Worm (Caenorhabditis elegans) whole organism, L4/young adult: ENCODE data around the gene sdz-31.

ENCODE experiments used
- W03F9.2 ChIP-seq: fragments of 150-350 bp; optimal IDR thresholded peaks from 2 replicates; lab custom pipeline; 2014; ENCODE audit warnings: missing biosample characterization, missing genetic modification characterization
- dao-5 ChIP-seq: sonication (generic microtip); optimal IDR thresholded peaks from 2 replicates; lab custom pipeline; 2016; ENCODE audit warnings: missing genotype, missing genetic modification characterization, moderate library complexity, missing compliant biosample characterization
- him-1 ChIP-seq: sonication (generic microtip); optimal IDR thresholded peaks from 2 replicates; lab custom pipeline; 2016; ENCODE audit warnings: missing genotype, missing genetic modification reagents, missing genetic modification characterization, missing compliant biosample characterization

Gene sdz-31

DNA sequence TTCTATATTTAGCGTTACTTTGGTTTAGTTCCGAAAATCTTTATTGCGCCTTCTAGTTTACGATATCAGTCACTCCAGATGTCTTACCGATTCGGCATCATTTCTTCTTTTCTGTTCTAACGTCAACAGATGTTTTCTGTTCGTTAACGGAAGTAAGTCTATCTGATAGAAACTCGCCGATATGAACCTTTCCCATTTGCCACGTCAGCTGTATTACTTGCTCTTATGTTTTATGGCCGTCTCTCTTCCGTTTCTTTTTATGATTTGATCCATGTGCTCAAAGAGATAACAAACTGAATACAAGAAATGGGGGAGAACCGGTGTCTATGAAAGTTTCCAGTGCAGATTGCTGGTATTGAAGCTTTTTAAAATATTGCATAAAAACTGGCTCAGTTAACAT, 563 bp upstream of the sdz-31 start, which contains the start of gene srab-26:
Gene srab-26 (minus strand): TSS at position 101 of the 400 bp plus-strand sequence.
- TF ChIP-seq dao-5 (tag; lab: Kevin White, UChicago) (no peak), W03F9.2 (tag; lab: Kevin White, UChicago) (no peak), him-1 (tag; lab: Kevin White, UChicago) (no peak)

DNA sequence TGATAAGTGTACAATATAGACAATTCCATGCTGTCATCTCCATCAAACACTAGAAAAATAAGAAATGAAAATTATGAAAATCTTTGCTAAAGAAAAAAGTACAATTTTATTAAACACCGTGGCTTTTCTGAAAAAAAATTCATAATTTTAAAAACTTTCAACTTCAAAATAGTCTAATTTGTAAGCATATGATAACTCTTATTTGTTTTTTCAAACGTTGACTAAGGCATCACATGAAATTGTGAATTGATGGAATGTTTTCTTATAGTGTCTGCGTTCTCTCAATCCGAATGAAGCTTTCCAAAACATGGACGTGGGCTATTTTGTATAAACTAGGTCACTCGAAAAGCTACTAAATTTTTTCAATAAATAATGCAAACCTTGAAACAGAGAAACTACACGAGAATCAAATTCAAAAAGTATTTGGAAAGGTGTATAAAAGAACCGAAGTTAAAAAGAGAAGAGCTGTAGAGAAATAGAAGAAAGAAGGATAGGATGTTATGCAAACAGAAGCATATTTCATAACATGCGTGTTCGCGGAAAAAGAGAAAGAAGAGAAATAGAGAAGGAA, 6.0 kb downstream of the sdz-31 start, which contains the start of gene clp-9:
Gene clp-9 (minus strand): TSS at position 51 of the 571 bp plus-strand sequence.
- TF ChIP-seq W03F9.2 (tag; lab: Kevin White, UChicago) = no peak
- no peak for TF ChIP-seq dao-5 (tag; lab: Kevin White, UChicago)
- TF ChIP-seq him-1 (tag; lab: Kevin White, UChicago) = no peak

DNA sequence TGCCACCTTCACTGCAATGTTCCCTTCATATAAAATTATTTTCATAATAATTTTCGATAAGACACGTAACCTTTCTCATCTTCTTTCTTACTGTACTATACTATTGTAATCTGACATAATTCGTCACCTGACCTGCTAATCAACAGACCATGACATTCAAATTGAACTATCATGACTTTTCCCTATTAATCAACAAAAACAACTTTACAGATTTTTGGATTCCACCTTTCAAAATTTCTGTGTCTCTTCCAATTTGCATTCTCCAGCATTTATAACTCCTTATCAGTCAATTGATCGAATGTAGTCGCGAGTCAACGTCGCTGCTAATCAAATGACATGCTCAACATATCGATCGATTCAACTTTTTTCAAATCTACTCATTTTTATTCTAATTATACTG, 9.7 kb downstream of the sdz-31 start, which contains the start of gene fshr-1:
Gene fshr-1 (plus strand): TSS at position 209 of the 400 bp plus-strand sequence.
- TF ChIP-seq him-1 (tag; lab: Kevin White, UChicago) (no peak), W03F9.2 (tag; lab: Kevin White, UChicago) (no peak), dao-5 (tag; lab: Kevin White, UChicago) (no peak)

- TF ChIP-seq dao-5 (tag; lab: Kevin White, UChicago) (no peak), W03F9.2 (tag; lab: Kevin White, UChicago) (no peak), him-1 (tag; lab: Kevin White, UChicago) (no peak)
These were observed 19.3 kb downstream of the sdz-31 start, which contains the start of gene egl-47 for ce11 chrV:9899278-9899677. TSS of gene egl-47 (plus strand) at chrV:9899578.

DNA sequence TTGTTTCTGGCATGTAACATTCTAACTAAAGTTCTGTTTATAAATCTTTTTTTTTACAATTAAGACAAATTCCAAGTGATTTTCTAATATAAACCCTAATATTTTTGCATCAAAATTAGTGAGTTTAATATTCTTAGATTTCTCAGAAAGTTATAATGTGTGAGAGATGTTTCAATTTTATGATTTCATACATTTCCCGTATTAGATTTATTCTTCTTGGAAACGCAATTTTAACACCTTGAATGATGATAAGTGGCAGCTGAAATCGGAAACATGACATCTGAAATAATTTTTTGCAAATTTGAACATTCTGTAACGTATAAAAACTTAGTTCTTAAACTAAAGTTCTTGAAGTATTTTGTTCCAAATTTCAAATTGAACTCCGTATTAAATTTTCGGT, 21.2 kb downstream of the sdz-31 start:
- no peak for TF ChIP-seq W03F9.2 (tag; lab: Kevin White, UChicago)

- no peak for TF ChIP-seq dao-5 (tag; lab: Kevin White, UChicago)
- no peak for TF ChIP-seq W03F9.2 (tag; lab: Kevin White, UChicago)
- TF ChIP-seq him-1 (tag; lab: Kevin White, UChicago) = no peak
These were observed 26.1 kb downstream of the sdz-31 start, which contains the start of gene fipr-11 for ce11 chrV:9906115-9906514. TSS of gene fipr-11 (minus strand) at chrV:9906215.

ce11 chrV:9907205-9907604, 27.2 kb downstream of the sdz-31 start:
- TF ChIP-seq dao-5 (tag; lab: Kevin White, UChicago) = no peak
- TF ChIP-seq him-1 (tag; lab: Kevin White, UChicago) = no peak
- TF ChIP-seq W03F9.2 (tag; lab: Kevin White, UChicago) = no peak

- TF ChIP-seq W03F9.2 (tag; lab: Kevin White, UChicago) = no peak
- no peak for TF ChIP-seq dao-5 (tag; lab: Kevin White, UChicago)
- TF ChIP-seq him-1 (tag; lab: Kevin White, UChicago) = no peak
These were observed 29.7 kb downstream of the sdz-31 start for ce11 chrV:9909624-9910023.

DNA sequence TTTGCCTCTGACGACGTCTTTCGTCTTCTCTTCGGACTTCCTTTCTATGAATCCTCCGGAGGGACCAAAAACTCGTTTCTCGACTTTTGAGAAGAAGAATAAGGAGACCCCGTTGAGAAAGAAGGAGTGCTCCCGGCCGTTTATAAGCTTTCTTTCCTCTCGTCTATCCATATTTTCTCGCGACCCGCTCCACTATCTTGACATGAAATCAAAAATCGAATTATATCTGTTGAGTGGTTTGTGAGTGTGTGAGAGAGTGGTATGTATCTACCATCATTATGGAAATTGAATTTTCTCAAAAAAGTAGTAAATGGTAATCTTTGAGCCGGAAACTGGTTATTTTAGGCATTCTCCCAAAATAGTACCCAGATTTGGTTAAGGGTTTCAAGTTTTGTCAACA, 31.2 kb downstream of the sdz-31 start:
- no peak for TF ChIP-seq him-1 (tag; lab: Kevin White, UChicago)
- no peak for TF ChIP-seq W03F9.2 (tag; lab: Kevin White, UChicago)

ce11 chrV:9913863-9914262, 33.9 kb downstream of the sdz-31 start, which contains the start of gene fipr-10:
TSS of gene fipr-10 (plus strand) at chrV:9914163.
- TF ChIP-seq him-1 (tag; lab: Kevin White, UChicago) (no peak), W03F9.2 (tag; lab: Kevin White, UChicago) (no peak), dao-5 (tag; lab: Kevin White, UChicago) (no peak)

DNA sequence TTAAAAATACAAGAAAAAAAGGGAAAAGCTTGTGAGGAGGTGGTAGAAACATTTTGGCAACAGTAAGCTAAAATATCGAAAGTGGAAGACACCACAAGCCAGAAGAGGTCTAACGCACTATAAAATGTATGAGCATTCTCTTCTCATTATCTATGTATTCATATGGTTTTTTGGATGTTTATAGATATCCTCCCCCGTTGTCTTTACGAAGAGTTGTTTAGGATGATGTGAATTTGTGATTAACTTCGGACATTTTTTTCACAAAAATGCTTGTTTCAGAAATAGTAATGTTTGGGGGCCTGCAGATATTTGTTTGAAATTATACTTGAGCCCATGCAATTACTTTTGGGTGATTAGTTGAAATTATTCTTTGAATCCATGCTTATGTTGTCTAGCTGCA, 35.1 kb downstream of the sdz-31 start, which contains the start of gene mec-9:
Gene mec-9 (minus strand): TSS at position 101 of the 400 bp plus-strand sequence.
- no peak for TF ChIP-seq dao-5 (tag; lab: Kevin White, UChicago)

ce11 chrV:9916665-9917064, 36.7 kb downstream of the sdz-31 start, which contains the start of gene C50H2.4:
TSS of gene C50H2.4 (plus strand) at chrV:9916965.
- TF ChIP-seq W03F9.2 (tag; lab: Kevin White, UChicago) = no peak
- no peak for TF ChIP-seq him-1 (tag; lab: Kevin White, UChicago)
- no peak for TF ChIP-seq dao-5 (tag; lab: Kevin White, UChicago)

- TF ChIP-seq W03F9.2 (tag; lab: Kevin White, UChicago) = no peak
- no peak for TF ChIP-seq him-1 (tag; lab: Kevin White, UChicago)
- TF ChIP-seq dao-5 (tag; lab: Kevin White, UChicago) = no peak
These were observed 38.4 kb downstream of the sdz-31 start, which contains the start of gene C50H2.5 for ce11 chrV:9918410-9918809. TSS of gene C50H2.5 (plus strand) at chrV:9918710.

- no peak for TF ChIP-seq W03F9.2 (tag; lab: Kevin White, UChicago)
- no peak for TF ChIP-seq him-1 (tag; lab: Kevin White, UChicago)
- no peak for TF ChIP-seq dao-5 (tag; lab: Kevin White, UChicago)
These were observed 41.3 kb downstream of the sdz-31 start, which contains the start of gene ceh-75 for ce11 chrV:9921288-9921687. TSS of gene ceh-75 (plus strand) at chrV:9921337.
